Worm (Caenorhabditis elegans): ENCODE data around the gene F53C11.4.

ce11 chrV:13782190-13782589, 5.0 kb downstream of the F53C11.4 start, which contains the start of gene decr-1.1:
- no peak for TF ChIP-seq nhr-28 (tag; optimal IDR thresholded peaks at IDR 0.05)
- no peak for TF ChIP-seq unc-120 (tag; optimal IDR thresholded peaks at IDR 0.05; ENCODE audit: poor library complexity, severe bottlenecking)
- no peak for TF ChIP-seq unc-62 (GFP tag; optimal IDR thresholded peaks at IDR 0.05)
- no peak for TF ChIP-seq nhr-76 (tag; optimal IDR thresholded peaks at IDR 0.05)
- no peak for TF ChIP-seq tbx-8 (GFP tag; optimal IDR thresholded peaks at IDR 0.05)
- no peak for TF ChIP-seq ceh-83 (GFP tag; optimal IDR thresholded peaks at IDR 0.05)
- no peak for TF ChIP-seq lsy-2 (tag; optimal IDR thresholded peaks at IDR 0.05)
- no peak for TF ChIP-seq unc-39 (tag; optimal IDR thresholded peaks at IDR 0.05)
- TF ChIP-seq snpc-4 (tag; optimal IDR thresholded peaks at IDR 0.05): no peak
- TF ChIP-seq zip-8 (tag; optimal IDR thresholded peaks at IDR 0.05): no peak
- no peak for TF ChIP-seq sptf-1 (tag; optimal IDR thresholded peaks at IDR 0.05)
- no peak for TF ChIP-seq nhr-237 (tag; optimal IDR thresholded peaks at IDR 0.05)
- no peak for TF ChIP-seq pha-4 (tag; optimal IDR thresholded peaks at IDR 0.05)

Measured in whole organism, mixed stage, embryonic.